Fruit fly (Drosophila melanogaster) whole organism, embryonic: ENCODE data around the gene RASSF8.

Experiments used
- Abd-B ChIP-seq: fragments of 200-800 bp; sonication (Bioruptor generic); optimal IDR thresholded peaks from 2 replicates; lab custom pipeline; 2018; ENCODE audit warnings: missing biosample characterization, mild to moderate bottlenecking, missing genetic modification characterization, moderate library complexity
- HLH4C ChIP-seq: fragments of 200-800 bp; sonication (Bioruptor generic); IDR thresholded peaks from 3 replicates; pipeline ENCODE4 v1.3.6; 2022; ENCODE audit warnings: missing biosample characterization, missing genetic modification characterization; ENCODE audit not compliant: partially characterized antibody
- HLHmδ ChIP-seq: fragments of 200-800 bp; sonication (Bioruptor generic); optimal IDR thresholded peaks from 2 replicates; lab custom pipeline; 2018; ENCODE audit warnings: missing biosample characterization, mild to moderate bottlenecking, missing genetic modification characterization, moderate library complexity
- Lpt ChIP-seq: fragments of >200 bp; optimal IDR thresholded peaks from 2 replicates; lab custom pipeline; 2018; ENCODE audit warnings: missing biosample characterization, missing genetic modification characterization
- Sin3A ChIP-seq: fragments of >200 bp; optimal IDR thresholded peaks from 2 replicates; lab custom pipeline; 2018

DNA sequence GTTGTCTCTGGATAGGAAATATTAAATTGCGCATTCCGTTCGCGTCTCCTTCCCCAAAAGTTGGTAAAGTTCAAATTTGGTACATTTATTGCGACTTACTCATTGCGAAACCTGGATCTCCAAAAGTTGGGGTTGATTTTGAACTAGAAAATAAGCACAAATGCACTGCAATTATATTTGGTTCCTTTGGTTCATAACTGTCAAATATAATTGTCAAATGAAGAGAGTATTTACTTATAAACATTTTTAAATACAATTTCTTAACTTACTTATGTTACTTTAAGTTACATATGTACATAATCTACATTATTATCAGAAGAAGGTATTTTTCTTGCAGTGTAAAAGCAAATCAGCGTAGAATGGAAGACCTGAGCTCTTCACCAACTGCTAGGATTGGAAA lies 31.1 kb upstream of the RASSF8 start:
- TF ChIP-seq Sin3A (lab: Kevin White, UChicago), result no peak
- TF ChIP-seq HLH4C (GFP tag; lab: Robert Waterston, UW), result no peak
- no peak for TF ChIP-seq HLHmδ (GFP tag; lab: Kevin White, UChicago)
- TF ChIP-seq Lpt, result no peak
- TF ChIP-seq Abd-B (GFP tag; lab: Kevin White, UChicago), result no peak
